Worm (Caenorhabditis elegans): ENCODE results near the gene Y40B10A.11.

- TF ChIP-seq elt-1 (tag; optimal IDR thresholded peaks at IDR 0.05) (no peak), egl-27 (tag; optimal IDR thresholded peaks at IDR 0.05) (no peak), nhr-11 (tag; optimal IDR thresholded peaks at IDR 0.05) (no peak), zag-1 (tag; optimal IDR thresholded peaks at IDR 0.05) (no peak), lin-13 (GFP tag; optimal IDR thresholded peaks at IDR 0.05) (no peak), ama-1 (optimal IDR thresholded peaks at IDR 0.05) (no peak)
Observed at ce11 chrV:2057324-2057723, 5.9 kb upstream of the Y40B10A.11 start, which contains the start of gene comt-3.

Data from whole organism, L2 larva.